Fruit fly (Drosophila melanogaster): ENCODE results near the gene chinmo.
A peak's percentile ranks its signal among the peaks of the same experiment; 100 is the strongest.

chinmo gene

DNA sequence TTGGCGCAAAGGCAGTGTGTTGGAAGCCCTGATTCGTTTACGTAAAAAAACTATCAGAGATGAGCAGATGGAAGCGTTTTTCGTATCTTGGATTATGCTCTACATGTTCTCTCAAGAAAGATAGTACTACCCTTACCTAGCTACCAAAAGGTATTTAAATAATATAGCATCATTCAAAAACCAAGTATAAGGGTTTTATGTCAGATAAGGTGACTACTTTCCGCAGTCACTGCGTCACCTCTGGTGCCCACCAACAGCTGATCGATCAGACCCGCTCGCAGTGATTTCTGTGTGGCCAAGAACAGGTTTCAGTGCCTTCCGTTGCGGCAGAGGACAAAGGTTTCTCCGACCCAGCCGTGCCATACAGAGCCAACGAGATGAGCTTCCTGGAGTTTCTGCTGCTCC is 78.6 kb downstream of the chinmo start, which contains the start of the genes Eno and CG31937 (continued):
- TF ChIP-seq Dll (GFP tag; IDR thresholded peaks at IDR 0.05; ENCODE audit: partially characterized antibody) (0 out of 4 replicates have a peak, but pooled peaks have one; percentile 32), Hand (GFP tag; optimal IDR thresholded peaks at IDR 0.05) (no peak), Doc2 (GFP tag; IDR thresholded peaks at IDR 0.05) (no peak), CG31388 (GFP tag; optimal IDR thresholded peaks at IDR 0.05) (no peak), lov (optimal IDR thresholded peaks at IDR 0.05) (no peak), lov (GFP tag; IDR thresholded peaks at IDR 0.05) (no peak), toy (GFP tag; IDR thresholded peaks at IDR 0.05) (no peak), CG12236 (GFP tag; optimal IDR thresholded peaks at IDR 0.05) (peak; percentile 12), CG13287 (GFP tag; IDR thresholded peaks at IDR 0.05; ENCODE audit: partially characterized antibody) (peak; percentile 48), en (GFP tag; optimal IDR thresholded peaks at IDR 0.05) (no peak), ci (GFP tag; IDR thresholded peaks at IDR 0.05) (peak; percentile 63; the same call in 2 of the 3 replicates), CG17385 (GFP tag; optimal IDR thresholded peaks at IDR 0.05) (peak; percentile 47), peb (GFP tag; IDR thresholded peaks at IDR 0.05) (no peak), Max (GFP tag; optimal IDR thresholded peaks at IDR 0.05) (peak; percentile 32), chif (GFP tag; optimal IDR thresholded peaks at IDR 0.05) (peak; percentile 33 to 45), Fer2 (tag; optimal IDR thresholded peaks at IDR 0.05) (no peak), Atf-2 (GFP tag; optimal IDR thresholded peaks at IDR 0.05) (peak; percentile 1), Xrp1 (GFP tag; IDR thresholded peaks at IDR 0.05) (peak; percentile 51; the same call in 1 of the 2 replicates), CG12155 (GFP tag; optimal IDR thresholded peaks at IDR 0.05) (peak; percentile 32), Doc3 (GFP tag; IDR thresholded peaks at IDR 0.05; ENCODE audit: partially characterized antibody) (no peak), fu2 (GFP tag; optimal IDR thresholded peaks at IDR 0.05) (peak; percentile 27), CG7963 (GFP tag; IDR thresholded peaks at IDR 0.05; ENCODE audit: partially characterized antibody) (no peak), dimm (GFP tag; IDR thresholded peaks at IDR 0.05) (no peak), aop (GFP tag; IDR thresholded peaks at IDR 0.05) (no peak), ato (GFP tag; IDR thresholded peaks at IDR 0.05; ENCODE audit: partially characterized antibody) (no peak), Sox102F (GFP tag; optimal IDR thresholded peaks at IDR 0.05) (peak; percentile 38), sug (tag; optimal IDR thresholded peaks at IDR 0.05) (peak; percentile 68), CG15269 (tag; optimal IDR thresholded peaks at IDR 0.05) (peak; percentile 69), CG11247 (GFP tag; IDR thresholded peaks at IDR 0.05) (no peak), Fer3 (tag; optimal IDR thresholded peaks at IDR 0.05) (peak; percentile 27), CG12769 (tag; optimal IDR thresholded peaks at IDR 0.05) (peak; percentile 76), tll (GFP tag; optimal IDR thresholded peaks at IDR 0.05) (no peak), Lim3 (GFP tag; IDR thresholded peaks at IDR 0.05) (no peak), schlank (tag; optimal IDR thresholded peaks at IDR 0.05) (no peak), CG3838 (GFP tag; optimal IDR thresholded peaks at IDR 0.05) (no peak), hkb (optimal IDR thresholded peaks at IDR 0.05) (no peak), hkb (GFP tag; IDR thresholded peaks at IDR 0.05) (peak; percentile 46; the same call in 1 of the 2 replicates), CG13775 (GFP tag; optimal IDR thresholded peaks at IDR 0.05) (peak; percentile 57), prd (optimal IDR thresholded peaks at IDR 0.05) (no peak), prd (GFP tag; IDR thresholded peaks at IDR 0.05) (peak; percentile 50), sima (GFP tag; optimal IDR thresholded peaks at IDR 0.05) (no peak), D19A (tag; optimal IDR thresholded peaks at IDR 0.05) (no peak), CG2116 (GFP tag; optimal IDR thresholded peaks at IDR 0.05) (peak; percentile 30), CHES-1-like (GFP tag; optimal IDR thresholded peaks at IDR 0.05) (peak; percentile 59), CG10209 (GFP tag; optimal IDR thresholded peaks at IDR 0.05) (peak; percentile 48), corto (GFP tag; optimal IDR thresholded peaks at IDR 0.05) (no peak), hbn (GFP tag; IDR thresholded peaks at IDR 0.05; ENCODE audit: partially characterized antibody) (peak; percentile 11; the same call in 1 of the 2 replicates), CG2199 (GFP tag; IDR thresholded peaks at IDR 0.05) (no peak), gt (GFP tag; IDR thresholded peaks at IDR 0.05) (no peak), Awh (GFP tag; IDR thresholded peaks at IDR 0.05) (no peak)
